Worm (Caenorhabditis elegans): Measurements from ENCODE around the gene col-186.

ce11 chrX:15902835-15903234 lies 48.5 kb upstream of the col-186 start:
- no peak for TF ChIP-seq jun-1 (tag; optimal IDR thresholded peaks at IDR 0.05)
- TF ChIP-seq nhr-23 (tag; optimal IDR thresholded peaks at IDR 0.05): no peak
- no peak for TF ChIP-seq nhr-25 (tag; optimal IDR thresholded peaks at IDR 0.05)
- TF ChIP-seq nhr-67 (tag; optimal IDR thresholded peaks at IDR 0.05): no peak
- no peak for TF ChIP-seq daf-12 (tag; optimal IDR thresholded peaks at IDR 0.05)

All from whole organism, L3 larva.